Fruit fly (Drosophila melanogaster): Measurements from ENCODE around the gene CG12213.

The CG12213 gene

dm6 chr3R:12016828-12017280, 49.4 kb upstream of the CG12213 start, which contains the start of the genes DCAF12 and Spt3 (continued):
- TF ChIP-seq CG8359 (GFP tag; optimal IDR thresholded peaks at IDR 0.05; ENCODE audit: borderline replicate concordance) (peak; percentile 40), nerfin-1 (tag; optimal IDR thresholded peaks at IDR 0.05) (peak; percentile 54), CG7372 (GFP tag; IDR thresholded peaks at IDR 0.05) (peak; percentile 48; the same call in 1 of the 2 replicates), CTCF (GFP tag; optimal IDR thresholded peaks at IDR 0.05) (no peak), gcm (GFP tag; optimal IDR thresholded peaks at IDR 0.05) (peak; percentile 51), CG32532 (GFP tag; IDR thresholded peaks at IDR 0.05) (peak; percentile 63), sob (GFP tag; IDR thresholded peaks at IDR 0.05) (peak; percentile 43; the same call in 1 of the 2 replicates), CkIIα-i1 (GFP tag; IDR thresholded peaks at IDR 0.05) (no peak), CG4820 (GFP tag; optimal IDR thresholded peaks at IDR 0.05) (no peak), tll (GFP tag; optimal IDR thresholded peaks at IDR 0.05) (peak in 1 of 2 experiments; percentile 59), CG15479 (GFP tag; optimal IDR thresholded peaks at IDR 0.05) (no peak), bsh (GFP tag; optimal IDR thresholded peaks at IDR 0.05) (no peak), grn (GFP tag; optimal IDR thresholded peaks at IDR 0.05) (peak; percentile 74), Tbp (GFP tag; optimal IDR thresholded peaks at IDR 0.05) (no peak), Spps (tag; optimal IDR thresholded peaks at IDR 0.05) (peak; percentile 28), slbo (GFP tag; IDR thresholded peaks at IDR 0.05) (peak; percentile 77), CG9727 (GFP tag; optimal IDR thresholded peaks at IDR 0.05) (peak; percentile 43), CG31441 (GFP tag; IDR thresholded peaks at IDR 0.05) (peak; percentile 74; the same call in 1 of the 2 replicates), CG4854 (GFP tag; optimal IDR thresholded peaks at IDR 0.05) (no peak), E2f1 (GFP tag; IDR thresholded peaks at IDR 0.05) (peak; percentile 31; the same call in 1 of the 2 replicates), CG14860 (GFP tag; IDR thresholded peaks at IDR 0.05; ENCODE audit: partially characterized antibody) (peak; percentile 95), CG7271 (tag; optimal IDR thresholded peaks at IDR 0.05) (no peak), az2 (GFP tag; optimal IDR thresholded peaks at IDR 0.05) (peak; percentile 13), Dip3 (GFP tag; optimal IDR thresholded peaks at IDR 0.05) (no peak), CG6175 (GFP tag; IDR thresholded peaks at IDR 0.05) (no peak), Oli (tag; optimal IDR thresholded peaks at IDR 0.05) (peak; percentile 36), eve (GFP tag; optimal IDR thresholded peaks at IDR 0.05) (no peak), psq (GFP tag; optimal IDR thresholded peaks at IDR 0.05) (peak; percentile 1), ERR (GFP tag; optimal IDR thresholded peaks at IDR 0.05) (peak; percentile 66), CG6254 (GFP tag; optimal IDR thresholded peaks at IDR 0.05) (peak; percentile 53), sens (GFP tag) (no peak), Dll (GFP tag; IDR thresholded peaks at IDR 0.05; ENCODE audit: partially characterized antibody) (peak; percentile 98), ato (GFP tag; IDR thresholded peaks at IDR 0.05; ENCODE audit: partially characterized antibody) (peak; percentile 67), CG10543 (GFP tag; optimal IDR thresholded peaks at IDR 0.05) (peak; percentile 67), CG9797 (GFP tag; optimal IDR thresholded peaks at IDR 0.05) (peak; percentile 12), BEAF-32 (GFP tag; optimal IDR thresholded peaks at IDR 0.05) (peak; percentile 80), ssp (GFP tag; IDR thresholded peaks at IDR 0.05) (peak; percentile 47), HmgZ (tag; optimal IDR thresholded peaks at IDR 0.05) (no peak), NK7.1 (GFP tag; optimal IDR thresholded peaks at IDR 0.05) (peak; percentile 30), cas (GFP tag; IDR thresholded peaks at IDR 0.05) (0 out of 2 replicates have a peak, but pooled peaks have one; percentile 33), Mes4 (GFP tag; optimal IDR thresholded peaks at IDR 0.05) (no peak), CG2875 (GFP tag; optimal IDR thresholded peaks at IDR 0.05) (no peak), ewg (GFP tag; optimal IDR thresholded peaks at IDR 0.05) (peak; percentile 35), lilli (GFP tag; optimal IDR thresholded peaks at IDR 0.05) (peak; percentile 12), CG2116 (GFP tag; optimal IDR thresholded peaks at IDR 0.05) (peak; percentile 35), D19A (tag; optimal IDR thresholded peaks at IDR 0.05) (peak; percentile 55), CG9215 (GFP tag; IDR thresholded peaks at IDR 0.05) (peak; percentile 69), CG31224 (GFP tag; IDR thresholded peaks at IDR 0.05) (0 out of 2 replicates have a peak, but pooled peaks have one; percentile 35), CG3847 (GFP tag; IDR thresholded peaks at IDR 0.05) (peak; percentile 63), CG42726 (GFP tag; IDR thresholded peaks at IDR 0.05; ENCODE audit: partially characterized antibody) (peak; percentile 63), fru (optimal IDR thresholded peaks at IDR 0.05) (no peak)
